Worm (Caenorhabditis elegans) whole organism, L1 larva: ENCODE results near the gene eelo-1.

ENCODE experiments used
- dpl-1 ChIP-seq, 3 experiments: fragments of 150-350 bp in 2 of 3; sonication (generic microtip) in 1 of 3; optimal IDR thresholded peaks; 2 replicates each; lab custom pipeline; 2014 to 2017; ENCODE audit warnings: missing biosample characterization in 3 of 3, missing genetic modification characterization in 3 of 3, missing genetic modification reagents in 3 of 3
- egl-27 ChIP-seq, 2 experiments: fragments of 150-350 bp in 1 of 2; sonication (generic microtip); optimal IDR thresholded peaks; 3 replicates each; lab custom pipeline; 2017 to 2018; ENCODE audit warnings: missing biosample characterization in 2 of 2, missing genetic modification characterization in 2 of 2, missing genetic modification reagents in 2 of 2
- fkh-10 ChIP-seq: sonication (generic microtip); optimal IDR thresholded peaks from 2 replicates; lab custom pipeline; 2017; ENCODE audit warnings: missing biosample characterization, missing genetic modification reagents, missing genetic modification characterization
- lin-35 ChIP-seq, 2 experiments: fragments of 150-350 bp; optimal IDR thresholded peaks; 2 replicates each; lab custom pipeline; 2014; ENCODE audit warnings: missing biosample characterization in 2 of 2, missing genetic modification characterization in 2 of 2, missing genetic modification reagents in 2 of 2
- nhr-12 ChIP-seq: sonication (generic microtip); optimal IDR thresholded peaks from 2 replicates; lab custom pipeline; 2017; ENCODE audit warnings: missing biosample characterization, missing genetic modification characterization
- nhr-28 ChIP-seq: fragments of 150-350 bp; optimal IDR thresholded peaks from 2 replicates; lab custom pipeline; 2014; ENCODE audit warnings: missing biosample characterization, missing genetic modification characterization
- pqm-1 ChIP-seq: sonication (generic microtip); optimal IDR thresholded peaks from 3 replicates; lab custom pipeline; 2017; ENCODE audit warnings: missing biosample characterization, missing genetic modification characterization
- skn-1 ChIP-seq: fragments of 150-350 bp; optimal IDR thresholded peaks from 2 replicates; lab custom pipeline; 2014; ENCODE audit warnings: missing biosample characterization, missing genetic modification characterization

ce11 chrIII:1578566-1578965 is 20.2 kb upstream of the eelo-1 start:
- TF ChIP-seq skn-1 (tag; lab: Kevin White, UChicago) (no peak), fkh-10 (no peak), nhr-12 (tag; lab: Kevin White, UChicago) (no peak), egl-27 (tag; optimal IDR thresholded peaks at IDR 0.05; lab: Kevin White, UChicago) (no peak), nhr-28 (tag; lab: Kevin White, UChicago) (no peak), pqm-1 (no peak), lin-35 (GFP tag; optimal IDR thresholded peaks at IDR 0.05; lab: Kevin White, UChicago) (no peak), dpl-1 (GFP tag; optimal IDR thresholded peaks at IDR 0.05; lab: Kevin White, UChicago) (no peak)
